Fruit fly (Drosophila melanogaster): ENCODE measurements around the gene CG13807.

CG13807 gene

DNA sequence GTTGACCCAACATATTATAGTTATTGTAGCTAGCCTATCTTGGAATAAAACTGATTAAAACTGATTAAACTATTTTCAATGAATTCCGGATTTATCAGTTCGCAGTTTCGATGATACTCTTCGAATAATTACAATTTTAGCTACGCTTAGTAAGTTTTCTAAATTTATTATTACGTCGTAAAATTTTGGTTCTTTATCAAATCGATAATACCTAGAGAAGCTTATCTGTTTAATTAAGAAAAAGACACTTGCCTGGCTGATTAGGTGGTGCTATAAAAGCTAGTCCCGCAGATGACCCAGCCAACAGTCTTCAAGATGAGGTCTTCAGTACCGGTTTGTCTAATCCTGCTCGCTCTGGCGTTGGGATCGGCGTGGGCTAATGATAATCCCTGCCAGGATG is 5.8 kb downstream of the CG13807 start, which contains the start of gene CG32302:
Gene CG32302, plus strand, starts transcription at position 301 of the 400 bp plus-strand sequence.
- no peak for TF ChIP-seq CG34406 (GFP tag; optimal IDR thresholded peaks at IDR 0.05)
- no peak for TF ChIP-seq salr (GFP tag; optimal IDR thresholded peaks at IDR 0.05)
- no peak for TF ChIP-seq Hr38 (GFP tag; optimal IDR thresholded peaks at IDR 0.05)

DNA sequence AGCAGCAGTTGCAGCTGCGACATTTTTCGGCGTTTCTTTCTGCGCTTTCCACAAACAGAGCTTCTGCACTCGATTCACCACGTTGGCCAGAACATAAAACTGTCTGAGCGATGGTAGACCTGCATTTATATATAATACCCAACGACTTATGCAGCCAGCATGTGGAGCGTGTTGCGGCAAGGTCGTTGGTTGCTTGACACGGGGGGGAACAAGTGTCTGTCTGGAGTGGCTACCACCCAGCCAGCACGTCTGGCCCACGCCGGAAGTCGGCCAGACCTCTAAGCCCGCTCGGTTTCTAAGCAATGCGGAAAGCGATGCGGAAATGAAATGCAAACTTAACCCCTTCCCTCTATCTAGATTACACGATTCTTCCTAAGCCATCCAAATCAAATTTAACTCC is 9.9 kb downstream of the CG13807 start, which contains the start of gene yellow-g:
Gene yellow-g, minus strand, starts transcription at position 101 of the 400 bp plus-strand sequence.
- TF ChIP-seq CG6808 (GFP tag; optimal IDR thresholded peaks at IDR 0.05), result no peak
- no peak for TF ChIP-seq Ets21C (GFP tag; optimal IDR thresholded peaks at IDR 0.05)
- TF ChIP-seq OdsH (GFP tag; optimal IDR thresholded peaks at IDR 0.05), result no peak
- no peak for TF ChIP-seq cyc (GFP tag; optimal IDR thresholded peaks at IDR 0.05)
- TF ChIP-seq CG31627 (GFP tag; optimal IDR thresholded peaks at IDR 0.05), result no peak
- no peak for TF ChIP-seq Gug (GFP tag; IDR thresholded peaks at IDR 0.05)
- no peak for TF ChIP-seq topi (GFP tag; optimal IDR thresholded peaks at IDR 0.05)
- TF ChIP-seq esn (GFP tag; optimal IDR thresholded peaks at IDR 0.05), result no peak
- TF ChIP-seq CG8632 (GFP tag; optimal IDR thresholded peaks at IDR 0.05), result no peak
- no peak for TF ChIP-seq CG32006 (GFP tag; optimal IDR thresholded peaks at IDR 0.05)
- no peak for TF ChIP-seq Ets96B (tag; optimal IDR thresholded peaks at IDR 0.05)
- TF ChIP-seq CG11902 (GFP tag; optimal IDR thresholded peaks at IDR 0.05), result no peak
- no peak for TF ChIP-seq lz (GFP tag; optimal IDR thresholded peaks at IDR 0.05)

DNA sequence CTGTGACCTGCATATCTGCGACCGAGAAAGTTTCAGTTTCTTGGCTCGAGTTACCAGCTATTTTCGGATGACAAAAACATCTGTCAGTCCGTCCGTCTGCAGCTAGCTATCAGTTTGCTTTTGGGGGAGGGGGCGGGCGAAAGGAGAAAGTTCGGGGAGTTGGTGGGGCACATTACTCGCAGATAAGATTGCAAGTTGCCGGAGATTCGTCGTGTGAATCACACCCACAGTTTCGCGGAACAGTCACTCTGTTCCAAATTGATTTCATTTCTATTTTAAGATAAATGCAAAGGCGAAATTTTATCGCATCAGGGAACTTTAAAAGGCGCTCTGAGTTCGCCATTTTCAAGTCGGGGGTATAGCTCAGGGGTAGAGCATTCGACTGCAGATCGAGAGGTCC is 10.7 kb downstream of the CG13807 start:
- TF ChIP-seq Eip75B (GFP tag; optimal IDR thresholded peaks at IDR 0.05) (no peak), CG3919 (GFP tag; optimal IDR thresholded peaks at IDR 0.05) (no peak), esn (GFP tag; optimal IDR thresholded peaks at IDR 0.05) (no peak), salr (GFP tag; optimal IDR thresholded peaks at IDR 0.05) (no peak), CG9139 (GFP tag; optimal IDR thresholded peaks at IDR 0.05) (no peak), svp (GFP tag) (peak; percentile 47), Met (GFP tag; optimal IDR thresholded peaks at IDR 0.05) (no peak)

DNA sequence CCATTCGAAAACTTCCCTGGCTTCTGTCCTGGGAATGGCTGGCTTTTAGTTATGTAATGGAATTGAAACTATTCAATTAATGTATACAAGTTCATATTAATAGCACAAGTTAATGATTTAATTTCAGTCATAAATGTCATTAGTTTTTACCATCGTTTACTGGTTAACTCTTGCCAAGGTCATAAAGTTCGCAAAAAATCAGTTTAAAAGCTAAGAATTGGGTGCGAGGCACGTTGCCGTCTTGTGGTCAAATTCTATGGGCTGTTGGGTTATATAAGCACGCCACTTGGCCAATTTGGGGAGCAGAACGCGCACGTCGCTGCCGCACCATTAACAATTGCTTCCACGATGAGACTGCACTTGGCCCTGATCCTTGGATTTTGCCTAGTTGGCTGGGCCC is 13.5 kb downstream of the CG13807 start, which contains the start of gene yellow-g2:
Gene yellow-g2, plus strand, starts transcription at position 301 of the 400 bp plus-strand sequence.
- no peak for TF ChIP-seq fd59A (GFP tag; optimal IDR thresholded peaks at IDR 0.05)
- no peak for TF ChIP-seq CG34406 (GFP tag; optimal IDR thresholded peaks at IDR 0.05)
- TF ChIP-seq CG10669 (GFP tag; optimal IDR thresholded peaks at IDR 0.05), result no peak
- TF ChIP-seq topi (GFP tag; optimal IDR thresholded peaks at IDR 0.05), result no peak
- no peak for TF ChIP-seq fkh (GFP tag; optimal IDR thresholded peaks at IDR 0.05)
- TF ChIP-seq dac (GFP tag; optimal IDR thresholded peaks at IDR 0.05), result no peak
- TF ChIP-seq CG6792 (GFP tag; optimal IDR thresholded peaks at IDR 0.05), result no peak
- TF ChIP-seq Eip93F (GFP tag; optimal IDR thresholded peaks at IDR 0.05), result no peak
- TF ChIP-seq net (GFP tag; optimal IDR thresholded peaks at IDR 0.05), result no peak
- TF ChIP-seq CG6854 (GFP tag; optimal IDR thresholded peaks at IDR 0.05), result no peak
- no peak for TF ChIP-seq CG3919 (GFP tag; optimal IDR thresholded peaks at IDR 0.05)
- no peak for TF ChIP-seq fd85E (GFP tag; optimal IDR thresholded peaks at IDR 0.05)
- TF ChIP-seq Ets21C (GFP tag; optimal IDR thresholded peaks at IDR 0.05), result no peak
- no peak for TF ChIP-seq CG16779 (tag; optimal IDR thresholded peaks at IDR 0.05)
- no peak for TF ChIP-seq Sox15 (GFP tag; optimal IDR thresholded peaks at IDR 0.05)
- TF ChIP-seq eg (GFP tag; IDR thresholded peaks at IDR 0.05), result no peak
- no peak for TF ChIP-seq esn (GFP tag; optimal IDR thresholded peaks at IDR 0.05)
- TF ChIP-seq OdsH (GFP tag; optimal IDR thresholded peaks at IDR 0.05), result no peak
- no peak for TF ChIP-seq CG7368 (GFP tag; optimal IDR thresholded peaks at IDR 0.05)
- no peak for TF ChIP-seq CG8319 (GFP tag; optimal IDR thresholded peaks at IDR 0.05)

DNA sequence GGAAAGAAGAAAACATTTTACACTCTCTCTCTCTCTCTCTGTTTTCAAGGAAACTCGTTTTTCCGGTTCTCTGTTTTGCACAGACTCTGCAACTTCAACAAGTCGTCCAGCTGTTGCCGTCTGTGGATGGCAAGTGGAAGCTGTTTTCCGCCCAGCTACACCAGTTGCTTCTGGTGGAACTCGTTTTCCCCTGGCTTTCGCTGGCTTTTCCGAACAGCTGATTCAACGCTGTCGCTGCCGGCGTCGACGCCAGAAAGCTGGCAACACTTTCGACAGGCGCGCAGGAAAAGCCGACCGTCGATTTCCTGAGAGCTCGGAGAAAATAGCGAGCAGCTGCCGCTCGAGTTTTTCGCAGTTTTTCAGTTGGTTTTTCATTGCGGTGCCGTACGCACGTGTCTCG is 19.8 kb downstream of the CG13807 start, which contains the start of gene MsR2:
Gene MsR2, plus strand, starts transcription at position 378 of the 400 bp plus-strand sequence.
- no peak for TF ChIP-seq Lpt (GFP tag; optimal IDR thresholded peaks at IDR 0.05)
- TF ChIP-seq CG11902 (GFP tag; optimal IDR thresholded peaks at IDR 0.05), result no peak
- no peak for TF ChIP-seq CG6854 (GFP tag; optimal IDR thresholded peaks at IDR 0.05)
- TF ChIP-seq Hr39 (GFP tag; optimal IDR thresholded peaks at IDR 0.05), result no peak
- TF ChIP-seq pdm3 (GFP tag; optimal IDR thresholded peaks at IDR 0.05), result no peak
- TF ChIP-seq fkh (GFP tag; optimal IDR thresholded peaks at IDR 0.05), result no peak
- no peak for TF ChIP-seq CG31627 (GFP tag; optimal IDR thresholded peaks at IDR 0.05)
- 0 out of 3 replicates have a peak, but pooled peaks have one; percentile 20 for TF ChIP-seq eg (GFP tag; IDR thresholded peaks at IDR 0.05)
